Fruit fly (Drosophila melanogaster): ENCODE data around the gene CG14223.

DNA sequence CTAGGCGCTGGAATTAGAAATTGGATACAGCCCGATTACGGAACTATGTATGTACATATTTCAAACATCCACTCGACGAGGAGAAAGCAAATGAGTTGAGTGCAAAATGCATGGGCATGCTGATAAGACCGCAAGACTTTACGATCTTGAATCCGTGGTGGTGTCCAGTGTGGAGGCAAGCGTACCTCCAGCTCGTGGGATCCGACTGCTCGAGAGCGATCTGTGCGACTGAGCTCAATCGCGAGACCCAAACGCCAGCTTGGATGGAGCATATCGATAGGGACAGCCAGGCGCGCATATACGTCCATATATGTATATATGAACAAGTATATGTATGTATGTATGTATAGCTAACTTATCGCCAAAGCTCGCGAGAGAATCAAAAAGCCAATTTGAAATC is 11.9 kb upstream of the CG14223 start, which contains the start of gene et:
- no peak for TF ChIP-seq tgo (GFP tag; IDR thresholded peaks at IDR 0.05)
- TF ChIP-seq Meics (GFP tag; optimal IDR thresholded peaks at IDR 0.05): no peak
- TF ChIP-seq wek (GFP tag; optimal IDR thresholded peaks at IDR 0.05): no peak
- no peak for TF ChIP-seq H2.0 (GFP tag; IDR thresholded peaks at IDR 0.05)
- no peak for TF ChIP-seq CG31365 (tag; optimal IDR thresholded peaks at IDR 0.05)
- TF ChIP-seq chn (GFP tag; optimal IDR thresholded peaks at IDR 0.05): no peak

Data from whole organism, embryonic.